Worm (Caenorhabditis elegans) whole organism, mixed stage, embryonic: ENCODE data around the gene drn-1.

Experiments used
- bed-3 ChIP-seq: fragments of 200-800 bp; sonication (Bioruptor generic); optimal IDR thresholded peaks from 3 replicates; lab custom pipeline; 2018; ENCODE audit warnings: mild to moderate bottlenecking, missing genetic modification characterization, moderate library complexity, missing compliant biosample characterization
- ceh-43 ChIP-seq: fragments of 200-800 bp; sonication (Bioruptor generic); optimal IDR thresholded peaks from 2 replicates; lab custom pipeline; 2018; ENCODE audit warnings: mild to moderate bottlenecking, missing genetic modification characterization, moderate library complexity, missing compliant biosample characterization
- mab-5 ChIP-seq: fragments of 150-350 bp; optimal IDR thresholded peaks from 2 replicates; lab custom pipeline; 2014; ENCODE audit warnings: missing biosample characterization, missing genetic modification characterization
- mep-1 ChIP-seq: fragments of 150-350 bp; optimal IDR thresholded peaks from 2 replicates; lab custom pipeline; 2017; ENCODE audit warnings: missing biosample characterization, missing genetic modification reagents, missing genetic modification characterization, inconsistent platforms
- nhr-12 ChIP-seq: fragments of 150-350 bp; optimal IDR thresholded peaks from 2 replicates; lab custom pipeline; 2014; ENCODE audit warnings: missing biosample characterization, missing genetic modification characterization
- nhr-237 ChIP-seq: fragments of 150-350 bp; optimal IDR thresholded peaks from 2 replicates; lab custom pipeline; 2014; ENCODE audit warnings: missing biosample characterization, missing genetic modification characterization
- nhr-28 ChIP-seq: fragments of 150-350 bp; optimal IDR thresholded peaks from 2 replicates; lab custom pipeline; 2014; ENCODE audit warnings: missing biosample characterization, missing genetic modification characterization
- snpc-4 ChIP-seq: fragments of 150-350 bp; optimal IDR thresholded peaks from 2 replicates; lab custom pipeline; 2014; ENCODE audit warnings: missing biosample characterization, missing genetic modification characterization
- unc-62 ChIP-seq: fragments of 150-350 bp; optimal IDR thresholded peaks from 2 replicates; lab custom pipeline; 2014; ENCODE audit warnings: missing biosample characterization, missing genetic modification reagents, missing genetic modification characterization

ce11 chrII:5276736-5277135, 5.1 kb upstream of the drn-1 start:
- TF ChIP-seq ceh-43 (GFP tag; lab: Kevin White, UChicago) (no peak), bed-3 (GFP tag; lab: Kevin White, UChicago) (no peak), mab-5 (no peak), snpc-4 (tag; lab: Kevin White, UChicago) (no peak), nhr-237 (tag; lab: Kevin White, UChicago) (no peak), mep-1 (tag; lab: Kevin White, UChicago) (no peak), nhr-28 (no peak), nhr-12 (tag; lab: Kevin White, UChicago) (no peak), unc-62 (GFP tag; lab: Kevin White, UChicago) (no peak)
